Fruit fly (Drosophila melanogaster) whole organism, larva: ENCODE data around the gene CG43850.
A peak's percentile ranks its signal among the peaks of the same experiment; 100 is the strongest.
"Not testable (repeated sequence)": the region's sequence is repeated elsewhere in the genome, so short reads cannot be mapped to it uniquely, and the experiment has no call there.

ENCODE experiments used
- noc ChIP-seq: fragments of 200-800 bp; sonication (Bioruptor generic); optimal IDR thresholded peaks from 3 replicates; lab custom pipeline; 2019; ENCODE audit warnings: missing biosample characterization, mild to moderate bottlenecking, missing genetic modification characterization, moderate library complexity

The CG43850 gene

DNA sequence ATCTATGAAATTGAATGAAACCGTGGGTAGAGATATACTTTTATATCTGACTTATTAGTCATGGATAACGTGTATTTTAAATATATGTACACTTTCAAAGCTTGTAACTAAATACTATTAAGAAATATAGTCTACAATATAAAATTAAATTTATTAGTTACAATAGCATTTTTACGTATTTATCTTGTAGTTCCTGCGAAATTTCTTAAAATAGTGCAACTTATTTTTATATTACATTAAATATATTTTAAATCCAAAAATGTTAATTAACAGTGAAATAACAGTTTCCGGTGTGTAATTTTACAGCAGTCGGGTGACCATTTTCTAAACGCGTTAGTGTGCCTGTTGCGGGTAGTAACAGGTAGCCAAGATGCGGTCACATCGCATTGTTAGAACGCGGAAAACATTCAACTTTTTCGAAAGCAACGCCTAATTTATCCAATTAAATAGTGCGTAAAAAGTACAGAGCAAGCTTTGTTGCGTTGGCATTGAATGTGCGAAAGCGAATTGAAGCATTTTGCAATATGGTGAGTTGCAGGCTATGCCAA lies 16.5 kb upstream of the CG43850 start, which contains the start of the genes CG10859 and CG7110:
Gene CG10859 (minus strand): TSS at position 51 of the 548 bp plus-strand sequence.
Gene CG7110 (plus strand): TSS at position 378 of the 548 bp plus-strand sequence.
- TF ChIP-seq noc (tag; lab: Kevin White, UChicago) = no peak

DNA sequence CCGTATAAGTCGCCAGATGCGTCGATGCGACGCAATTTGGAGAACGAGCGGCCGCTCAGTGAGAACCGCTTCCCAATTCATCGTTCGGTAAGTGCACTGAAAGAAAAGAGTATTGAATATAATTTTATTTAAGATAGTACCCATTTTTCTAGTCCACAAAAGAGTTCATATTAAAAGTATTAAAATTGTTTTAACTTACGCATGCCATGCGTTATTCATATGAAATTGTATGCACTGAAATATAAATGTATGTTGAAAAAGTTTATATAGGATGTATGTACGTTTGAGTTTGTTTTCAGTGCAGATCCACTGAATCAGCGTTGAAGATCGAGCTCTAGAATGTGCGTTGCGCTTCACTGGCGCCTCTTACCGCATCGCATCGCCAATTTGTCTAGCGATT lies 15.7 kb upstream of the CG43850 start:
- no peak for TF ChIP-seq noc (tag; lab: Kevin White, UChicago)

DNA sequence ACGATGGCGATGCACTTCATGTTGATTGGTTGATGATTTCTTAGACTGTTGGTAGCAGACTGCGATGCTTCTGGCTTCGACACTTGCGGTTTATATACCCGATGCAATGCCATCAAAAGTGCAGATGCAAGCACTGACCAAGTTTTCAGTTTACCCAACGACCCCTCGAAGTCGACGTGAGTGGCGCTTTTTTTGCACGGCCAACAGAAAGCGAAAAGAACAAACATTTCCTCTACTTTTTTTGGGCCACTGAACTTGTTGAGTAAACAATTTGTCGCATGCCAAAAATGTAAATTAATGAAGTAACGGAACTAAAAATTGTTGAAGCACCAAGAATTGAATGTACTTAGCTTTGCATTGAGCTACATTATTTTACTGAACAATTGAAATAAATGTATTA lies 3.7 kb upstream of the CG43850 start, which contains the start of gene Vm34Ca:
Gene Vm34Ca (minus strand): TSS at position 66 of the 400 bp plus-strand sequence.
- no peak for TF ChIP-seq noc (tag; lab: Kevin White, UChicago)

DNA sequence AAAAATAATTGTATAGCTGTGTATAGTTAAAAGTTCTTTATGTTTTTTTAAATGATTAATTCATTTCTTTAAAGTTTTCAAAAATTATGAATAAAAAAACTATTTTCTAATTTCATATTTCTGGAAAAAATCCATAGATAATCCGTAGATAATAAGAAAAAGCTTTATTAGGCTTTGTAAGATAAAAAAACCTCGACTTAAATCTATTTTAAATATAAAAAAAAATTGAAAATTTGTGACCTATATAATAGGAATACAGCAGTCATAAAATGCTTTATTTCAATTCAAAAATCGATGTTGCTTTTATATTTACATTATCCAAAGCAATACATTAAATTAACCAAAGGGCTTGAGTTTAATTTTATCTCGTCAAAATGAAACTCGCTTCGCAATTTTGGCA lies 3.0 kb upstream of the CG43850 start, which contains the start of gene Flad2:
Gene Flad2 (plus strand): TSS at position 301 of the 400 bp plus-strand sequence.
- no peak for TF ChIP-seq noc (tag; lab: Kevin White, UChicago)

DNA sequence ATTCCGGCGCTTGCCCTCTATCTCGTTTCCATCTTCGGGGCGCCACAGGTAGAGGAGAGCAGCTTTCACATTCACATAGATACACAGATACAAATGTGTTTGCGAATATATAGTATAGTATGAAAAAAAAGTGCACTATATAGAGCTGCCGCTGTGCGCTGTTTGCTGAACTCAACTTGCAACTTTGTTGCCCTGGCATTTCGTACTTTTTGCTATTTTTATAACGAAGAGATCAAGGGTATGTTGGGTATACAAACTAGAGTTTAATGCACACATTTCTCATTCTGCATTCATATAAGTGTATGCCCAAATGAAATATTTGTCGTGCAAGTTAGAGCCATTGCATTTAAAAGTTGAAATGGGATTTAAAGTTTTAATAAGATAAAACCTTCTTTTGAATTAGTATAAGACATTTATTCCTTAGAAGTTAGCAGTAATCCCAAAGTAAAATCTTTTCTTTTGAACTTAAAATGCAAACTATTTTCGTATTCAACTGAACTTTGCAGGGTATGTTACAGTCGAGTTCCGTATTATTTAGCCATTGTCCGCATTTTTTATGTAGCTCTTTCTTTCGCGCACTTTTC lies 15.8 kb downstream of the CG43850 start:
- no peak for TF ChIP-seq noc (tag; lab: Kevin White, UChicago)

DNA sequence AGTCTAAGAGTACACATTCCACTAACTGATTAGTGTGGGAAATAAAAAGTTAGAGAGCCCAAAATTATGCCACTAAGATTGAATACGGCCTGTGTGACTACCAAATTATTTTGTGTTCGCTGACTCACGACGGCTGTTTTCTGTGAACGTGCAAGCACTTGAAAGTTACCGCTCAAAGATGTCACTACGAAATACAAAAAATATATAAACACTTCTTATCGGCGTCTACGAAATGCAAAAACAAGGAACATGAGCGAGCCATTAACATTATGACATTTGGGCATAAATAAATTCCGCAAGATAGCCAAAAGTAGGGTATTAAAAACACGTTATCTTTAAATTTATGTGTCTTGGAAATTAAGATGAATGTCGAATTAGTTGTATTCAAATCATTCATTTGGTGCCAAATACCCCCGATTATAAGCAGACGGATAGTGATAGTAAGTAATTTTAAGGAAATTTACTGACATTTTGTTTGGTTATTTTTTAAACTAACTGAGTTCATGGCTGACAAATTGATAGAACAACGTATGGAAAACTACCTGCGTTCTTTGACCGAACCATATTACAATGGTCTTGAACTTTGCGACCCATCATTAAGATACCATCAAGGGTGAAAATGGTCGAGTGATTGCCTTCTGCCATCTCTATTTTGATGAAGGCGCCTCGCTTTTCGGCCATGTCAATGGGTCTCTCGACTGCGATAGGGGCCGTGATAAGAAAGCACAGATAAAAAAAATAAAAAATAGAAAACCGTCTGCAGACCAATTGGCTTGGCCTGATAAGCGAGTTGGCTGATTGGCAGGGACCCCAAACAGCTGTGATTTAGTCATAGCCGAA lies 19.8 kb downstream of the CG43850 start, which contains the start of gene Tehao:
Gene Tehao (plus strand): TSS at position 828 of the 840 bp plus-strand sequence.
- peak; percentile 93 for TF ChIP-seq noc (tag; lab: Kevin White, UChicago)

DNA sequence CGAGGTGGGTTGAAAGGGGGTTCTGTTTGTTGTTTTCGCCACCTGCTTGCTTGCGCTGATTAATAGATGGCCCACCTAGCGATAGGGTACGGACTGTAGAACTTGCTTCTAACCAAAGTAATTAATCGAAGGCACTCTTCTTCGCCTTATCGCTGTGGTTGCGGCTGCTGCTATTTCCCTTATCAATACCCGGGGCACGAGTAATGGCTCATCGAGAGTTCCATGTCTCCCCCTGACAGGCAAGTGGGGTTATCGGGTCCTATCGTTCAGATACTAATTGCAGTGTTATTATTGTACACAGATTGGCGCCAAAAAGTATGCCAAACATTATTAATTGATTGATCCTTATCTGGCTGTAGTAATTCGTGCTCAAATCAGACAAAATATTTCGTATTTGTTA lies 21.6 kb downstream of the CG43850 start:
- TF ChIP-seq noc (tag; lab: Kevin White, UChicago) = peak; percentile 39

DNA sequence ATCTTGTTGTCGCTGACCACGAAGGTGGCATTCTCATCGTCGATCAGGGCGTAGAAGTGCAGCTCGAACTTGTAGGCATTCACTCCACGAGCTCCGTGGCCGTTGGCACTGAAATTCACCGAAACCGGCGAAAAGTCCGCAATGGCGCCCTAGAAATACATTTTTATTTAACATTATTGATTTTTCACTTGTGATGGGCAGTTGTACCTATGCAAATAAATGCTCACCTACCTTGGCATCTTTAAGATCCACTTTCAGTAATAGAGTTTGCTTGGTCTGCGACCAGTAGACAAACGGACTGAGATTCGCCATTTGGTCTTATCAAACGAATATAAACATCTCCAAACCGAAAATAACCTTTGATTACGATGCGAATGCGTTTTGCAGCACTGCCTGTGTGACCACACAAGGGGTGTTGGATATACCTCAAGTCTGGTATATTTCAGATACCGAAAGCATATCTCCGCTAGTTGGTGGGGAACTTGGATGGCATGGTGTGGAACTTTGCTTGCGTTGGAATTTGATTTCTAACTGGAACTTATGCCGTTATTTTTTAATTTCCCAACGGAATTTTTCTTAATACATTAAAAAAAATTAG lies 30.1 kb downstream of the CG43850 start, which contains the start of gene Hacd2:
Gene Hacd2 (minus strand): TSS at position 403 of the 598 bp plus-strand sequence.
- no peak for TF ChIP-seq noc (tag; lab: Kevin White, UChicago)

DNA sequence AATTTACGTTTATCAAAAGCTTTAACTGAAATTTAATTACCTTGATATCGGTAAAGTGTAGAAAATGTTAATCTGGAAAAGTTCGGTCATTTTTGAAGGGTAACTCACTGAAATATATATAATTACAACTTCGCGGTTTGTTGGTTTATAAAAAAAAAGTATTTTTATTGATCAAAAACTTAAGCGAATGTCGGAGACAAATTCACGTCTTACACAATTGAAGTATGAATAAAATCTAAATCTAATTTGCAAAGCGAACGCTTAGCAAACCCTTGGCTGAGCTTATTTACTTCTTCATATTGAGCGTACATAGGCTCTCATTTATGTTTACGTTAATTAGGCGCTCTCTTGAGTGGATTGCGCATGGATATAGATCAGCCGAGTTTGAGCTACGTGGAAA lies 34.2 kb downstream of the CG43850 start, which contains the start of gene Hsp60D:
Gene Hsp60D (minus strand): TSS at position 101 of the 400 bp plus-strand sequence.
- TF ChIP-seq noc (tag; lab: Kevin White, UChicago) = not testable (repeated sequence)

DNA sequence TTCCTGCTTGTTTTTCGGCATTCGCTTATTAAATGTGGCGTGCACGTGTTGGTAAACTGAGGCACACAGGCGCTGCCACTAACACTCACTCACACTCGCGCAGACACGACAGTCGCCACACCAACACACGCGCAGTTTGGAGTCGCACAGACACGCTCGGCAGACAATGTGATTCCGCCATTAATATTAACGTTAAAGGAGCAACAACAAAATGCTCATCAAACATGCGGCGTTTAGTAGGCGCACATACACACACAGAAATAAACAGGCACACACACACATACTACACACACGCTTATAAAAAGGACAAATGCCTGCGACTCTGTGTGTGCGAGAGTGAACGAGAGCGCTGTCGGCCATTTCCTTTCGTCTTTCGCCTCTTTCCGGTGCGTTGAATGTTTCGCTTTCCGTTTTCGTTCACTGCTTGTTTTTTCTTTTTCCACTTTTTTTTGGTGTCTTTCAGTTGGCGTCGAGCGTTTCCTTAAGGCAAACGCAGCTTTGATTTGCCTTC lies 41.9 kb downstream of the CG43850 start, which contains the start of gene CG42809:
Gene CG42809 (plus strand): TSS at position 461 of the 511 bp plus-strand sequence.
- no peak for TF ChIP-seq noc (tag; lab: Kevin White, UChicago)

DNA sequence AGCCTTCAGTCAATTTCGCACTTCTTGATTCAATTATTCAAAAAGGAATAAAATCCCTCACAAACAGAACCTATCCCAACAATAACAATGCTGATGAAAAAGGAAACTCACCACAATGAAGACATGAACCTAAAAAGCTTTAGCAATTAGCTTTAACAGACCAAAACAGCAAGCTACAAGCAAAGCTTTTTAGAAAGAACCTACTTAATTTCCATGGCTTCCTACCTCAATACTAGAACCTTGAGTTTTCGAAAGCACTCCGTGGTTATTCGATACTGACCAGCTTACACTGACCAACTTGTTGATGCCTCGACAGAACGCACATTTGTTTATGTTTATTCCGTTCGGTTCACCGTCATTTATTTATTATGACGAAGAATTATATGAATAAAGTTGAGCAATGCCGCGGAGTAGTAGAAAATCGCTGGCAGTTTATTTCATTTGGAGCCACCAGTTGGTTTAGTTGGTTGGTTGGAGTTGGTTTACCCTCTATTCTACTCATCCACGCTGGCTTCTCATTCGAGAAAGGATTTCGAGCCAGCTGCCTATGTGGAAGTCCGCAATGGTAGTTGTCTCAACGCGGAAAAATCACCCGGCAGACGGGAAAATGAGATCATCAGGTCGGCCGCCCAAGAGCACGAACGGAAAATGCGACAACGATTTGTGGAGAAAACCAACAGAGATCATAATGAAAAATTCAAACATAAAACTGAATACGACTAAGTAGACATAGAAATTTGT lies 43.9 kb downstream of the CG43850 start, which contains the start of gene CG42810:
Gene CG42810 (plus strand): TSS at position 691 of the 741 bp plus-strand sequence.
- no peak for TF ChIP-seq noc (tag; lab: Kevin White, UChicago)

DNA sequence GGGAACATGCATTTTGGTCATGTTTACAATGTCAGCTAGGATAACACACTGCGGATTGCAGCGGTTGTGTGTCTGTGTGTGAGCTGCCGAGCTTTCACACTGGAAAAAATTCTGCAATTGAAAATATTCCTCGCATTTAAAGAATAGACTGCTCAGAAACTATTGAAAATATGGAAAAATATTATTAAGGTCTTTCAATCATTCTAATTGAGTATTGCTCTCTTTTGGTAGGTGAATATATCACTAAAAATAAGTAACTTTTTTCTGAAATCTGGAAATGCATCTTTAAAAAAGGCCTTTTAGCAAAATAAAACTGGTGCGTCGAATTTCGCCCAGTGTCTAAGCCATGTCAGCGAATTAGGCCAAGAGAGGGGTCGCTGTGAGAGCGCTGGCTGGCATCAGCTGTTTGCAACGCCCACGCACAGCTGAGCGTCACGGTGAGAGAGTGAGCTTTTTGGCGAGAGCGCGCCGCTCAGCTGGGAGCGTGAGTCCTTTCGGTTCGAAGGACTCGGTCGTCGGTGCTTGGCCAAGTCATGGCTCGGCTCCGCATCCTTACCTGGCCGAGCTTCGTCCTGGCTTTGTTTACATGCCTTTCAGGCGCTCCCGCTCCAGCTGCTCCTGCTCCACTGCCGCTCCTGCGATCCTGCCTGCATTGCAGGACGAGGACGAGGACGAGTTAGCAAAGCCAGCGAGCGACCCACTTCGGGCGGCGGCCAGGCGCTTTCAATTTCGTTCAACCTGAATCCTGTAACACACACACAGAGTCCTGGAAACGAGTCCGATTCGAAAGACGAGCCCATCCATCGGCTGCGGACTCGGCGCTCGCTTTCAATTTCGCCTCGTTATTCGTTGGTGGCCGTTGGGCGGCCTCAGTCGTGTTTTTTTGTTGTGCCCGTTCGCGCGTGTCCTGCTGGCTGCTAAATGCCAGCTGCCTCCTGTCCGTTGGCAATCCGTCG lies 46.0 kb downstream of the CG43850 start, which contains the start of gene CG46308:
Gene CG46308 (plus strand): TSS at position 864 of the 956 bp plus-strand sequence.
- no peak for TF ChIP-seq noc (tag; lab: Kevin White, UChicago)
